Fruit fly (Drosophila melanogaster) whole organism, embryonic: ENCODE results near the gene CG10254.
A peak's percentile ranks its signal among the peaks of the same experiment; 100 is the strongest.

Source experiments
- Atf3 ChIP-seq: fragments of 200-800 bp; sonication (Bioruptor generic); optimal IDR thresholded peaks from 3 replicates; lab custom pipeline; 2016; ENCODE audit warnings: missing biosample characterization, missing genetic modification characterization
- CG10959 ChIP-seq: fragments of 200-800 bp; sonication (Bioruptor generic); IDR thresholded peaks from 2 replicates; pipeline ENCODE4 v1.3.6; 2022; ENCODE audit warnings: missing biosample characterization, missing genetic modification characterization
- CG12391 ChIP-seq: fragments of 200-800 bp; sonication (Bioruptor generic); optimal IDR thresholded peaks from 3 replicates; lab custom pipeline; 2018; ENCODE audit warnings: missing biosample characterization, mild to moderate bottlenecking, missing genetic modification characterization, moderate library complexity
- CG13287 ChIP-seq: fragments of 200-800 bp; sonication (Bioruptor generic); IDR thresholded peaks from 2 replicates; pipeline ENCODE4 v1.3.6; 2022; ENCODE audit warnings: missing biosample characterization, missing genetic modification characterization; ENCODE audit not compliant: partially characterized antibody
- CG13894 ChIP-seq: fragments of 200-800 bp; sonication (Bioruptor generic); optimal IDR thresholded peaks from 3 replicates; lab custom pipeline; 2018; ENCODE audit warnings: missing biosample characterization, mild to moderate bottlenecking, missing genetic modification characterization, moderate library complexity
- CG14965 ChIP-seq: fragments of 200-800 bp; sonication (Bioruptor generic); optimal IDR thresholded peaks from 2 replicates; lab custom pipeline; 2016; ENCODE audit warnings: missing biosample characterization, missing genetic modification characterization, borderline replicate concordance
- CG2116 ChIP-seq: fragments of 200-800 bp; sonication (Bioruptor generic); optimal IDR thresholded peaks from 3 replicates; lab custom pipeline; 2018; ENCODE audit warnings: missing biosample characterization, mild to moderate bottlenecking, missing genetic modification characterization
- CG2129 ChIP-seq: fragments of 200-800 bp; sonication (Bioruptor generic); IDR thresholded peaks from 2 replicates; pipeline ENCODE4 v1.3.6; 2022; ENCODE audit warnings: missing biosample characterization, missing genetic modification characterization; ENCODE audit not compliant: partially characterized antibody
- CG32767 ChIP-seq: fragments of 200-800 bp; sonication (Bioruptor generic); IDR thresholded peaks from 2 replicates; pipeline ENCODE4 v1.3.6; 2022; ENCODE audit warnings: missing biosample characterization, missing genetic modification characterization
- CG34224 ChIP-seq: fragments of 200-800 bp; sonication (Bioruptor generic); IDR thresholded peaks from 3 replicates; pipeline ENCODE4 v1.3.6; 2022; ENCODE audit warnings: missing biosample characterization, missing genetic modification characterization; ENCODE audit not compliant: partially characterized antibody
- CG34376 ChIP-seq: fragments of 200-800 bp; sonication (Bioruptor generic); optimal IDR thresholded peaks from 2 replicates; lab custom pipeline; 2018; ENCODE audit warnings: missing biosample characterization, mild to moderate bottlenecking, missing genetic modification characterization
- CG3838 ChIP-seq: fragments of 200-800 bp; sonication (Bioruptor generic); optimal IDR thresholded peaks from 3 replicates; lab custom pipeline; 2016; ENCODE audit warnings: missing biosample characterization, missing genetic modification characterization
- CG7372 ChIP-seq: fragments of 200-800 bp; sonication (Bioruptor generic); IDR thresholded peaks from 2 replicates; pipeline ENCODE4 v1.3.6; 2022; ENCODE audit warnings: missing biosample characterization, missing genetic modification characterization
- CG8944 ChIP-seq: fragments of 200-800 bp; sonication (Bioruptor generic); optimal IDR thresholded peaks from 3 replicates; lab custom pipeline; 2016; ENCODE audit warnings: missing biosample characterization, missing genetic modification characterization
- CG9797 ChIP-seq: fragments of 200-800 bp; sonication (Bioruptor generic); optimal IDR thresholded peaks from 3 replicates; lab custom pipeline; 2018; ENCODE audit warnings: missing biosample characterization, mild to moderate bottlenecking, missing genetic modification characterization
- CG9932 ChIP-seq: fragments of 200-800 bp; sonication (Bioruptor generic); IDR thresholded peaks from 2 replicates; pipeline ENCODE4 v1.3.6; 2022; ENCODE audit warnings: missing biosample characterization, missing genetic modification characterization
- CrebB ChIP-seq: fragments of 200-800 bp; sonication (Bioruptor generic); optimal IDR thresholded peaks from 3 replicates; lab custom pipeline; 2018; ENCODE audit warnings: missing biosample characterization, mild to moderate bottlenecking, missing genetic modification characterization
- Dfd ChIP-seq, 2 experiments: fragments of >200 bp; optimal IDR thresholded peaks; 2 replicates each; lab custom pipeline; 2017; ENCODE audit warnings: missing biosample characterization in 2 of 2, missing genetic modification characterization in 2 of 2
- Doc3 ChIP-seq: fragments of 200-800 bp; sonication (Bioruptor generic); IDR thresholded peaks from 3 replicates; pipeline ENCODE4 v1.3.6; 2022; ENCODE audit warnings: missing biosample characterization, missing genetic modification characterization; ENCODE audit not compliant: partially characterized antibody
- Dp ChIP-seq: fragments of 200-800 bp; sonication (Bioruptor generic); optimal IDR thresholded peaks from 2 replicates; lab custom pipeline; 2018; ENCODE audit warnings: missing biosample characterization, mild to moderate bottlenecking, missing genetic modification characterization, moderate library complexity
- Fer1 ChIP-seq: fragments of 200-800 bp; sonication (Bioruptor generic); optimal IDR thresholded peaks from 2 replicates; lab custom pipeline; 2017; ENCODE audit warnings: missing biosample characterization, mild to moderate bottlenecking, missing genetic modification characterization
- H2.0 ChIP-seq: fragments of 200-800 bp; sonication (Bioruptor generic); IDR thresholded peaks from 2 replicates; pipeline ENCODE4 v1.3.6; 2022; ENCODE audit warnings: missing biosample characterization, missing genetic modification characterization
- Max ChIP-seq: fragments of 200-800 bp; sonication (Bioruptor generic); optimal IDR thresholded peaks from 2 replicates; lab custom pipeline; 2016; ENCODE audit warnings: missing biosample characterization, mild to moderate bottlenecking, missing genetic modification characterization
- Meics ChIP-seq: fragments of 200-800 bp; sonication (Bioruptor generic); optimal IDR thresholded peaks from 2 replicates; lab custom pipeline; 2017; ENCODE audit warnings: missing biosample characterization, mild to moderate bottlenecking, missing genetic modification characterization
- NC2β ChIP-seq: fragments of 200-800 bp; sonication (Bioruptor generic); optimal IDR thresholded peaks from 2 replicates; lab custom pipeline; 2016; ENCODE audit warnings: missing biosample characterization, missing genetic modification characterization
- NfI ChIP-seq: fragments of 200-800 bp; sonication (Bioruptor generic); optimal IDR thresholded peaks from 3 replicates; lab custom pipeline; 2018; ENCODE audit warnings: missing biosample characterization, mild to moderate bottlenecking, missing genetic modification characterization, moderate library complexity
- Stat92E ChIP-seq, 3 experiments: fragments of >200 bp in 2 of 3; fragments of 200-800 bp in 1 of 3; sonication (Bioruptor generic) in 1 of 3; optimal IDR thresholded peaks; 2 replicates each; lab custom pipeline; 2017 to 2019; ENCODE audit warnings: missing biosample characterization in 3 of 3, missing genetic modification characterization in 3 of 3, mild to moderate bottlenecking in 1 of 3, moderate library complexity in 1 of 3
- TFAM ChIP-seq: fragments of 200-800 bp; sonication (Bioruptor generic); optimal IDR thresholded peaks from 2 replicates; lab custom pipeline; 2017; ENCODE audit warnings: missing biosample characterization, missing genetic modification characterization, inconsistent platforms
- Xbp1 ChIP-seq: fragments of 200-800 bp; sonication (Bioruptor generic); optimal IDR thresholded peaks from 3 replicates; lab custom pipeline; 2016; ENCODE audit warnings: missing biosample characterization, mild to moderate bottlenecking, missing genetic modification characterization
- abd-A ChIP-seq: fragments of 200-800 bp; sonication (Bioruptor generic); optimal IDR thresholded peaks from 3 replicates; lab custom pipeline; 2019; ENCODE audit warnings: missing biosample characterization, mild to moderate bottlenecking, missing genetic modification characterization, moderate library complexity
- bbx ChIP-seq: fragments of 200-800 bp; sonication (Bioruptor generic); IDR thresholded peaks from 2 replicates; pipeline ENCODE4 v1.3.6; 2022; ENCODE audit warnings: missing biosample characterization, missing genetic modification characterization; ENCODE audit not compliant: partially characterized antibody
- chm ChIP-seq: fragments of 200-800 bp; sonication (Bioruptor generic); IDR thresholded peaks from 2 replicates; pipeline ENCODE4 v1.3.6; 2022; ENCODE audit warnings: missing biosample characterization, missing genetic modification characterization
- dmrt99B ChIP-seq: fragments of 200-800 bp; sonication (Bioruptor generic); optimal IDR thresholded peaks from 2 replicates; lab custom pipeline; 2018; ENCODE audit warnings: missing biosample characterization, mild to moderate bottlenecking, missing genetic modification characterization, moderate library complexity
- fd64A ChIP-seq: fragments of 200-800 bp; sonication (Bioruptor generic); optimal IDR thresholded peaks from 3 replicates; lab custom pipeline; 2018; ENCODE audit warnings: missing biosample characterization, mild to moderate bottlenecking, missing genetic modification characterization
- fru ChIP-seq: fragments of >200 bp; optimal IDR thresholded peaks from 2 replicates; lab custom pipeline; 2017
- gce ChIP-seq: fragments of 200-800 bp; sonication (Bioruptor generic); IDR thresholded peaks from 3 replicates; pipeline ENCODE4 v1.3.6; 2022; ENCODE audit warnings: missing biosample characterization, missing genetic modification characterization
- gcm ChIP-seq: fragments of 200-800 bp; sonication (Bioruptor generic); optimal IDR thresholded peaks from 2 replicates; lab custom pipeline; 2019; ENCODE audit warnings: missing biosample characterization, mild to moderate bottlenecking, missing genetic modification characterization, moderate library complexity
- gsb-n ChIP-seq: fragments of 200-800 bp; sonication (Bioruptor generic); optimal IDR thresholded peaks from 3 replicates; lab custom pipeline; 2018; ENCODE audit warnings: missing biosample characterization, mild to moderate bottlenecking, missing genetic modification characterization
- jing ChIP-seq: fragments of 200-800 bp; sonication (Bioruptor generic); optimal IDR thresholded peaks from 2 replicates; lab custom pipeline; 2018; ENCODE audit warnings: missing biosample characterization, mild to moderate bottlenecking, missing genetic modification characterization
- kay ChIP-seq: fragments of 200-800 bp; sonication (Bioruptor generic); optimal IDR thresholded peaks from 2 replicates; lab custom pipeline; 2016; ENCODE audit warnings: missing biosample characterization, missing genetic modification characterization
- knrl ChIP-seq: fragments of 200-800 bp; sonication (Bioruptor generic); IDR thresholded peaks from 3 replicates; pipeline ENCODE4 v1.3.6; 2022; ENCODE audit warnings: missing biosample characterization, missing genetic modification characterization; ENCODE audit not compliant: partially characterized antibody
- nerfin-2 ChIP-seq: fragments of 200-800 bp; sonication (Bioruptor generic); IDR thresholded peaks from 2 replicates; pipeline ENCODE4 v1.3.6; 2022; ENCODE audit warnings: missing biosample characterization, missing genetic modification characterization; ENCODE audit not compliant: partially characterized antibody
- pfk ChIP-seq: fragments of 200-800 bp; sonication (Bioruptor generic); optimal IDR thresholded peaks from 2 replicates; lab custom pipeline; 2018; ENCODE audit warnings: missing biosample characterization, mild to moderate bottlenecking, missing genetic modification characterization, moderate library complexity
- rib ChIP-seq: fragments of 200-800 bp; sonication (Bioruptor generic); IDR thresholded peaks from 2 replicates; pipeline ENCODE4 v1.3.6; 2022; ENCODE audit warnings: missing biosample characterization, missing genetic modification characterization
- stwl ChIP-seq: fragments of 200-800 bp; sonication (Bioruptor generic); optimal IDR thresholded peaks from 3 replicates; lab custom pipeline; 2018; ENCODE audit warnings: missing biosample characterization, mild to moderate bottlenecking, missing genetic modification characterization, moderate library complexity
- zfh1 ChIP-seq: fragments of 200-800 bp; sonication (Bioruptor generic); IDR thresholded peaks from 3 replicates; pipeline ENCODE4 v1.3.6; 2022; ENCODE audit warnings: missing biosample characterization, missing genetic modification characterization

CG10254 gene

DNA sequence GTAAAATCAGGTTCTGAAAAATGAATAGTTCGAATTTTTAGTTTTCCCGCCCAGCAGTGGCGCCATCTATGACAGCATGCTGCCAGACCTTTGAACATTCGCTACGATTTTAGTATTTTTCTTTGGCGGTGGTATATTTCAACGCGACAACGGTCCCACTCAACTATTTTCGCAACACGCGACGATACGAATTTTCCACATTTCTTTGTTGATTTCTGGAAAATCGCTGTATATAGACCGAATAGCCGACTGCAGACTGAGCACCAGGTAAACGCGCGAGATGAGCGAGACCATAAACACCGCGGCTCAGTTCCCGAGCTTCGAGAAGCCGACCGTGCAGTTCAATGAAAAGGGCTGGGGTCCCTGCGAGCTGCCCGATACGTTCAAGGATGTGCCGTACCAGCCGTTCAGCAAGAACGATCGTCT is 14.9 kb downstream of the CG10254 start, which contains the start of gene eIF3d1 (continued):
- TF ChIP-seq NC2β (GFP tag; lab: Kevin White, UChicago) (no peak), CG3838 (GFP tag; lab: Kevin White, UChicago) (no peak), gcm (no peak)

DNA sequence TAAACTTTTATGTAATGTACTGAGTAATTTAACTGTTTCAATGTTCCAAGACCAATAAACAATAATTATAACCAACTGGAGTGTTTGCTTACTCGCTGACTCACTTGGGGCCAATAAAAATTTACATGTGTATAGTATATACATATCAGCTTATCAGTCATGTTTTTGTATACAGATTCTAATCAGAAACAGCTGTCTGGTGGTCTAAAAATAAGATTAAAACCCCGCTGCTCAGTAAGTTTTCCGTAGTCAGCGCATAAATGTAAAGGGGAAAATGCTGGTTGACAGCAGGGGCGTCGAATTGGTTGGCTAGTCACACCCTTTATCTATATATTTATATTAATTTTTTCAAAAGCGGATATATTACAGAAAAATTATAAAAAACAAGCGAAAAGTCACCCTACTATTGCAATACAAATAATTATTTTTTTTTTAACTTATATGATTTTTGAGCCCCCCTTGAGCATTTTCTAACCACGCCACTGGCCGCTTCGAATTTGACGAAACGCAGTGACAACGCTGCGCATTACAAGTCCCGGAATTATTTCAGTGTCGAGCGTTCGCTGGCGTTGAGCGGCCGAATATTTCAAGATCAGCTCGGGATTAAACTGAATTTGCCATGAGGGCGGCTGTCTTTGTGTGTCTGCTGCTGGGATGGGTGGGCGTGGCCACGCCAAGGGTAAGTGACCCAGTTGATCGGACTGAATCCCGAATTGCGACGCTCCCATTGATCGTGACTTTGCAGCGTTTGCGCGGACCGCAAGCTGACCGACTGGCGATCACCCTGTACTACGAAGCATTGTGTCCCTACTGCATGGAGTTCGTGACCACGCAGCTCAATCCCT is 16.2 kb downstream of the CG10254 start, which contains the start of gene GILT2:
GILT2 (plus strand) TSS at position 547 of the 845 bp plus-strand sequence.
- no peak for TF ChIP-seq CG13287 (GFP tag; lab: Robert Waterston, UW)
- TF ChIP-seq Fer1 (GFP tag; lab: Kevin White, UChicago) = peak; percentile 95
- TF ChIP-seq CG10959 (GFP tag; lab: Robert Waterston, UW) = peak; percentile 89
- peak; percentile 34 for TF ChIP-seq TFAM
- TF ChIP-seq CG2129 (GFP tag; lab: Robert Waterston, UW) = no peak
- peak; percentile 57 for TF ChIP-seq CG8944 (GFP tag; lab: Kevin White, UChicago)
- TF ChIP-seq gsb-n (tag; lab: Kevin White, UChicago) = peak; percentile 86
- TF ChIP-seq pfk = no peak
- TF ChIP-seq Stat92E (GFP tag; optimal IDR thresholded peaks at IDR 0.05; lab: Kevin White, UChicago) = peak in 1 of 3 experiments; percentile 78
- no peak for TF ChIP-seq Dp (GFP tag; lab: Kevin White, UChicago)
- peak; percentile 76 for TF ChIP-seq kay (GFP tag; lab: Kevin White, UChicago)
- no peak for TF ChIP-seq abd-A (tag; lab: Kevin White, UChicago)
- no peak for TF ChIP-seq CG14965 (GFP tag; lab: Kevin White, UChicago)
- TF ChIP-seq rib (GFP tag; lab: Robert Waterston, UW) = peak; percentile 81
- TF ChIP-seq CG13894 (tag; lab: Kevin White, UChicago) = peak; percentile 88
- peak; percentile 90 for TF ChIP-seq Max (GFP tag; lab: Kevin White, UChicago)
- TF ChIP-seq CrebB (tag; lab: Kevin White, UChicago) = peak; percentile 80
- TF ChIP-seq knrl = no peak
- TF ChIP-seq CG34376 (GFP tag; lab: Kevin White, UChicago) = peak; percentile 81
- no peak for TF ChIP-seq Doc3 (GFP tag; lab: Robert Waterston, UW)
- peak; percentile 18 for TF ChIP-seq stwl (tag; lab: Kevin White, UChicago)
- TF ChIP-seq bbx (GFP tag; lab: Robert Waterston, UW) = no peak
- TF ChIP-seq jing (GFP tag; lab: Kevin White, UChicago) = peak; percentile 55
- TF ChIP-seq H2.0 (GFP tag; lab: Robert Waterston, UW) = peak; percentile 87
- TF ChIP-seq fru (lab: Kevin White, UChicago) = no peak
- peak; percentile 94 for TF ChIP-seq CG32767
- TF ChIP-seq NfI (GFP tag; lab: Kevin White, UChicago) = peak; percentile 90
- peak; percentile 83 for TF ChIP-seq CG9932 (GFP tag; lab: Robert Waterston, UW)
- peak; percentile 83 for TF ChIP-seq chm (GFP tag; lab: Robert Waterston, UW)
- TF ChIP-seq fd64A (GFP tag; lab: Kevin White, UChicago) = peak; percentile 76
- TF ChIP-seq Dfd (GFP tag; optimal IDR thresholded peaks at IDR 0.05; lab: Kevin White, UChicago) = peak in 1 of 2 experiments; percentile 41
- peak; percentile 80 for TF ChIP-seq CG7372 (GFP tag; lab: Robert Waterston, UW)
- peak; percentile 52 for TF ChIP-seq CG2116
- peak; percentile 92 for TF ChIP-seq zfh1 (GFP tag; lab: Robert Waterston, UW)
- peak; percentile 35 for TF ChIP-seq Atf3 (GFP tag; lab: Kevin White, UChicago)
- TF ChIP-seq CG34224 = no peak
- TF ChIP-seq nerfin-2 = no peak
- TF ChIP-seq Xbp1 (GFP tag; lab: Kevin White, UChicago) = peak; percentile 89
- peak; percentile 85 for TF ChIP-seq gce (GFP tag; lab: Robert Waterston, UW)
- TF ChIP-seq dmrt99B (tag; lab: Kevin White, UChicago) = peak; percentile 96
- TF ChIP-seq CG12391 = peak; percentile 94
- TF ChIP-seq Meics = peak; percentile 95
- peak; percentile 11 for TF ChIP-seq CG9797 (GFP tag; lab: Kevin White, UChicago)
